Worm (Caenorhabditis elegans) whole organism, L4 larva: Measurements from ENCODE around the gene C17H11.4.

Experiments used
- D1046.2 ChIP-seq: fragments of 200-800 bp; sonication (Bioruptor generic); IDR thresholded peaks from 2 replicates; pipeline ENCODE4 v1.3.6; 2022; ENCODE audit warnings: missing genetic modification characterization, missing compliant biosample characterization
- F26F4.8 ChIP-seq: fragments of 200-800 bp; sonication (Bioruptor generic); conservative IDR thresholded peaks from 2 replicates; pipeline ENCODE4 v1.3.6; 2022; ENCODE audit warnings: missing genetic modification characterization, missing compliant biosample characterization
- F44E2.7 ChIP-seq: fragments of 200-800 bp; sonication (Bioruptor generic); IDR thresholded peaks from 2 replicates; pipeline ENCODE4 v2.1.2; 2022; ENCODE audit warnings: missing genetic modification characterization, missing compliant biosample characterization
- R02D3.7 ChIP-seq: fragments of 150-350 bp; sonication (generic microtip); optimal IDR thresholded peaks from 3 replicates; lab custom pipeline; 2014; ENCODE audit warnings: missing biosample characterization, missing genetic modification characterization
- T26A8.4 ChIP-seq: fragments of 200-800 bp; sonication (Bioruptor generic); IDR thresholded peaks from 2 replicates; pipeline ENCODE4 v1.3.6; 2022; ENCODE audit warnings: missing genetic modification characterization, missing compliant biosample characterization
- Y75B8A.6 ChIP-seq: fragments of 200-800 bp; sonication (Bioruptor generic); IDR thresholded peaks from 2 replicates; pipeline ENCODE4 v1.3.6; 2022; ENCODE audit warnings: missing genetic modification reagents, missing genetic modification characterization, missing compliant biosample characterization
- ZK337.2 ChIP-seq: fragments of 200-800 bp; sonication (Bioruptor generic); IDR thresholded peaks from 2 replicates; pipeline ENCODE4 v1.3.6; 2022; ENCODE audit warnings: missing genetic modification reagents, missing genetic modification characterization, missing compliant biosample characterization
- aha-1 ChIP-seq: fragments of 150-350 bp; peaks from one replicate; lab custom pipeline; 2014; ENCODE audit warnings: missing biosample characterization, missing genetic modification characterization
- ama-1 ChIP-seq: fragments of 150-350 bp; optimal IDR thresholded peaks from 2 replicates; lab custom pipeline; 2014; ENCODE audit warnings: inconsistent platforms, mixed read lengths
- ceh-32 ChIP-seq: sonication (generic microtip); optimal IDR thresholded peaks from 2 replicates; lab custom pipeline; 2016; ENCODE audit warnings: mild to moderate bottlenecking, missing genetic modification characterization, missing compliant biosample characterization; ENCODE audit not compliant: poor library complexity
- ceh-62 ChIP-seq: sonication (generic microtip); optimal IDR thresholded peaks from 2 replicates; lab custom pipeline; 2017; ENCODE audit warnings: missing biosample characterization, missing genetic modification characterization
- daf-16 ChIP-seq, 3 experiments: sonication (generic microtip); optimal IDR thresholded peaks; 2 replicates each; lab custom pipeline; 2016 to 2017; ENCODE audit warnings: missing genetic modification characterization in 3 of 3, missing genetic modification reagents in 3 of 3, mild to moderate bottlenecking in 2 of 3, missing compliant biosample characterization in 2 of 3, missing biosample characterization in 1 of 3, moderate library complexity in 1 of 3
- daf-8 ChIP-seq: fragments of 200-800 bp; sonication (Bioruptor generic); IDR thresholded peaks from 2 replicates; pipeline ENCODE4 v1.3.6; 2022; ENCODE audit warnings: missing genetic modification characterization, missing compliant biosample characterization
- dmd-6 ChIP-seq: fragments of 200-800 bp; sonication (Bioruptor generic); IDR thresholded peaks from 2 replicates; pipeline ENCODE4 v1.3.6; 2022; ENCODE audit warnings: missing genetic modification reagents, missing genetic modification characterization, missing compliant biosample characterization
- dve-1 ChIP-seq: sonication (generic microtip); optimal IDR thresholded peaks from 2 replicates; lab custom pipeline; 2017; ENCODE audit warnings: antibody characterized with exemption, mild to moderate bottlenecking, missing genetic modification characterization, missing compliant biosample characterization; ENCODE audit not compliant: insufficient read depth
- egl-27 ChIP-seq: sonication (generic microtip); optimal IDR thresholded peaks from 3 replicates; lab custom pipeline; 2017; ENCODE audit warnings: missing biosample characterization, missing genetic modification reagents, missing genetic modification characterization
- fkh-10 ChIP-seq: fragments of 150-350 bp; optimal IDR thresholded peaks from 2 replicates; lab custom pipeline; 2014; ENCODE audit warnings: missing biosample characterization, missing genetic modification reagents, missing genetic modification characterization
- fos-1 ChIP-seq: fragments of 150-350 bp; optimal IDR thresholded peaks from 2 replicates; lab custom pipeline; 2014; ENCODE audit warnings: missing biosample characterization, missing genetic modification characterization
- gei-8 ChIP-seq: fragments of 200-800 bp; sonication (Bioruptor generic); optimal IDR thresholded peaks from 2 replicates; lab custom pipeline; 2018; ENCODE audit warnings: mild to moderate bottlenecking, missing genetic modification characterization, missing compliant biosample characterization
- hlh-30 ChIP-seq: sonication (generic microtip); optimal IDR thresholded peaks from 2 replicates; lab custom pipeline; 2017; ENCODE audit warnings: antibody characterized with exemption, mild to moderate bottlenecking, missing genetic modification characterization, missing compliant biosample characterization; ENCODE audit not compliant: insufficient read depth
- lin-1 ChIP-seq: fragments of 200-800 bp; sonication (Bioruptor generic); IDR thresholded peaks from 2 replicates; pipeline ENCODE4 v1.3.6; 2022; ENCODE audit warnings: missing genetic modification reagents, missing genetic modification characterization, missing compliant biosample characterization
- lin-13 ChIP-seq: fragments of 150-350 bp; optimal IDR thresholded peaks from 2 replicates; lab custom pipeline; 2014; ENCODE audit warnings: missing biosample characterization, missing genetic modification reagents, missing genetic modification characterization
- lsy-2 ChIP-seq, 2 experiments: fragments of 150-350 bp in 1 of 2; sonication (generic microtip) in 1 of 2; optimal IDR thresholded peaks; 2 replicates each; lab custom pipeline; 2014 to 2017; ENCODE audit warnings: missing biosample characterization in 2 of 2, missing genetic modification characterization in 2 of 2
- nhr-237 ChIP-seq: sonication (generic microtip); optimal IDR thresholded peaks from 2 replicates; lab custom pipeline; 2017; ENCODE audit warnings: missing biosample characterization, missing genetic modification characterization
- nhr-41 ChIP-seq: fragments of 200-800 bp; sonication (Bioruptor generic); IDR thresholded peaks from 2 replicates; pipeline ENCODE4 v1.3.6; 2022; ENCODE audit warnings: missing genetic modification reagents, missing genetic modification characterization, missing compliant biosample characterization
- nhr-48 ChIP-seq: sonication (generic microtip); optimal IDR thresholded peaks from 2 replicates; lab custom pipeline; 2016; ENCODE audit warnings: mild to moderate bottlenecking, missing genetic modification characterization, missing compliant biosample characterization
- nhr-77 ChIP-seq: fragments of 150-350 bp; optimal IDR thresholded peaks from 2 replicates; lab custom pipeline; 2014; ENCODE audit warnings: missing biosample characterization, missing genetic modification characterization
- php-3 ChIP-seq: fragments of 200-800 bp; sonication (Bioruptor generic); IDR thresholded peaks from 2 replicates; pipeline ENCODE4 v1.3.6; 2022; ENCODE audit warnings: missing genetic modification reagents, missing genetic modification characterization, missing compliant biosample characterization
- pqm-1 ChIP-seq: sonication (generic microtip); optimal IDR thresholded peaks from 2 replicates; lab custom pipeline; 2017; ENCODE audit warnings: missing biosample characterization, missing genetic modification characterization
- set-16 ChIP-seq: fragments of 200-800 bp; sonication (Bioruptor generic); IDR thresholded peaks from 2 replicates; pipeline ENCODE4 v1.3.6; 2022; ENCODE audit warnings: missing genetic modification reagents, missing genetic modification characterization, missing compliant biosample characterization
- spr-1 ChIP-seq: sonication (generic microtip); optimal IDR thresholded peaks from 2 replicates; lab custom pipeline; 2016; ENCODE audit warnings: mild to moderate bottlenecking, missing genetic modification characterization, missing compliant biosample characterization
- unc-62 ChIP-seq, 3 experiments: fragments of 150-350 bp in 1 of 3; sonication (generic microtip); optimal IDR thresholded peaks in 2 of 3; peaks in 1 of 3; 1 replicate in 1 of 3; 2 replicates in 2 of 3; lab custom pipeline; 2014 to 2017; ENCODE audit warnings: missing biosample characterization in 3 of 3, missing genetic modification characterization in 3 of 3, missing genetic modification reagents in 3 of 3, missing genotype in 1 of 3
- vab-7 ChIP-seq: fragments of 200-800 bp; sonication (Bioruptor generic); IDR thresholded peaks from 2 replicates; pipeline ENCODE4 v1.3.6; 2022; ENCODE audit warnings: missing genetic modification reagents, missing genetic modification characterization, missing compliant biosample characterization

Gene C17H11.4

ce11 chrX:8136276-8136891, 45.1 kb downstream of the C17H11.4 start, which contains the start of gene C02B8.6 (continued):
- TF ChIP-seq pqm-1 (tag; lab: Kevin White, UChicago), result peak; percentile 56
- peak; percentile 87 for TF ChIP-seq dve-1 (tag; lab: Kevin White, UChicago)
- TF ChIP-seq R02D3.7 (tag; lab: Kevin White, UChicago), result no peak
- no peak for TF ChIP-seq spr-1 (tag; lab: Kevin White, UChicago)
- TF ChIP-seq ZK337.2 (GFP tag; lab: Robert Waterston, UW), result no peak
- no peak for TF ChIP-seq T26A8.4 (GFP tag; lab: Robert Waterston, UW)
- no peak for TF ChIP-seq ceh-62 (tag; lab: Kevin White, UChicago)
- peak in 1 of 2 experiments; percentile 3 for TF ChIP-seq daf-16 (GFP tag; optimal IDR thresholded peaks at IDR 0.05; lab: Kevin White, UChicago)
- TF ChIP-seq daf-16 (tag; optimal IDR thresholded peaks at IDR 0.05; lab: Kevin White, UChicago), result peak; percentile 75
- no peak for TF ChIP-seq daf-8
- no peak for TF ChIP-seq lin-13
- TF ChIP-seq Y75B8A.6 (GFP tag; lab: Robert Waterston, UW), result no peak
- TF ChIP-seq hlh-30 (tag; lab: Kevin White, UChicago), result no peak
- no peak for TF ChIP-seq lsy-2 (tag; optimal IDR thresholded peaks at IDR 0.05; lab: Kevin White, UChicago)
- 0 out of 2 replicates have a peak, but pooled peaks have one; percentile 58 for TF ChIP-seq nhr-41 (GFP tag; lab: Robert Waterston, UW)
- no peak for TF ChIP-seq F26F4.8 (GFP tag; lab: Robert Waterston, UW)
- no peak for TF ChIP-seq vab-7 (GFP tag; lab: Robert Waterston, UW)
- no peak for TF ChIP-seq F44E2.7
- TF ChIP-seq set-16 (GFP tag; lab: Robert Waterston, UW), result no peak
- peak; percentile 67 for TF ChIP-seq aha-1
- TF ChIP-seq ama-1, result no peak
- no peak for TF ChIP-seq nhr-48 (tag; lab: Kevin White, UChicago)
- peak; percentile 50 for TF ChIP-seq nhr-77
- TF ChIP-seq dmd-6, result peak; percentile 55
- no peak for TF ChIP-seq D1046.2 (GFP tag; lab: Robert Waterston, UW)
- no peak for TF ChIP-seq ceh-32 (tag; lab: Kevin White, UChicago)
- TF ChIP-seq php-3 (GFP tag; lab: Robert Waterston, UW), result no peak
- TF ChIP-seq nhr-237 (tag; lab: Kevin White, UChicago), result no peak
- TF ChIP-seq egl-27, result no peak
- TF ChIP-seq lin-1 (GFP tag; lab: Robert Waterston, UW), result no peak
- TF ChIP-seq fkh-10 (GFP tag; lab: Kevin White, UChicago), result no peak
- TF ChIP-seq gei-8 (GFP tag; lab: Kevin White, UChicago), result no peak
- TF ChIP-seq fos-1 (tag; lab: Kevin White, UChicago), result no peak
- TF ChIP-seq unc-62 (GFP tag; optimal IDR thresholded peaks at IDR 0.05 in 1 of 2; lab: Kevin White, UChicago), result peak in 1 of 2 experiments; percentile 93
- TF ChIP-seq unc-62 (tag; optimal IDR thresholded peaks at IDR 0.05; lab: Kevin White, UChicago), result no peak
- TF ChIP-seq, all 104 proteins: peak for 16
